Worm (Caenorhabditis elegans) whole organism, young adult: ENCODE results near the gene C16A3.2.
A peak's percentile ranks its signal among the peaks of the same experiment; 100 is the strongest.

ENCODE experiments used
- C06A6.2 ChIP-seq: fragments of 200-800 bp; sonication (Bioruptor generic); conservative IDR thresholded peaks from 2 replicates; pipeline ENCODE4 v1.3.6; 2022; ENCODE audit warnings: missing genetic modification characterization, missing compliant biosample characterization
- D2030.7 ChIP-seq: fragments of 200-800 bp; sonication (Bioruptor generic); IDR thresholded peaks from 2 replicates; pipeline ENCODE4 v1.3.6; 2022; ENCODE audit warnings: missing genetic modification reagents, missing genetic modification characterization, missing compliant biosample characterization
- F33H1.4 ChIP-seq: fragments of 200-800 bp; sonication (Bioruptor generic); IDR thresholded peaks from 2 replicates; pipeline ENCODE4 v1.3.6; 2022; ENCODE audit warnings: missing genetic modification reagents, missing genetic modification characterization, missing compliant biosample characterization
- F37B4.10 ChIP-seq: fragments of 200-800 bp; sonication (Bioruptor generic); IDR thresholded peaks from 2 replicates; pipeline ENCODE4 v1.3.6; 2022; ENCODE audit warnings: missing genetic modification characterization, missing compliant biosample characterization
- F57C9.4 ChIP-seq: sonication (generic microtip); optimal IDR thresholded peaks from 2 replicates; lab custom pipeline; 2017; ENCODE audit warnings: mild to moderate bottlenecking, missing genetic modification characterization, missing compliant biosample characterization
- K11D2.4 ChIP-seq: fragments of 200-800 bp; sonication (Bioruptor generic); IDR thresholded peaks from 2 replicates; pipeline ENCODE4 v1.3.6; 2022; ENCODE audit warnings: missing genetic modification reagents, missing genetic modification characterization, missing compliant biosample characterization
- Y53G8AR.9 ChIP-seq: fragments of 200-800 bp; sonication (Bioruptor generic); conservative IDR thresholded peaks from 2 replicates; pipeline ENCODE4 v1.3.6; 2022; ENCODE audit warnings: missing genetic modification reagents, missing genetic modification characterization, missing compliant biosample characterization
- atf-7 ChIP-seq: sonication (generic microtip); optimal IDR thresholded peaks from 2 replicates; lab custom pipeline; 2017; ENCODE audit warnings: mild to moderate bottlenecking, missing genetic modification characterization, missing compliant biosample characterization
- attf-3 ChIP-seq: fragments of 200-800 bp; sonication (Bioruptor generic); conservative IDR thresholded peaks from 2 replicates; pipeline ENCODE4 v1.3.6; 2022; ENCODE audit warnings: missing genetic modification reagents, missing genetic modification characterization, missing compliant biosample characterization
- cebp-1 ChIP-seq, 2 experiments: fragments of 200-800 bp in 1 of 2; sonication (Bioruptor generic) in 1 of 2; sonication (generic microtip) in 1 of 2; IDR thresholded peaks in 1 of 2; optimal IDR thresholded peaks in 1 of 2; 2 replicates each; pipeline versions ENCODE4 v1.3.6 to Lab custom; 2017 to 2022; ENCODE audit warnings: missing compliant biosample characterization in 2 of 2, missing genetic modification characterization in 2 of 2, mild to moderate bottlenecking in 1 of 2, missing genetic modification reagents in 1 of 2, moderate library complexity in 1 of 2
- ceh-40 ChIP-seq: fragments of 200-800 bp; sonication (Bioruptor generic); IDR thresholded peaks from 2 replicates; pipeline ENCODE4 v1.3.6; 2022; ENCODE audit warnings: missing genetic modification characterization, missing compliant biosample characterization
- ceh-79 ChIP-seq: sonication (generic microtip); optimal IDR thresholded peaks from 2 replicates; lab custom pipeline; 2017; ENCODE audit warnings: mild to moderate bottlenecking, missing genetic modification characterization, missing compliant biosample characterization
- egl-44 ChIP-seq: fragments of 200-800 bp; sonication (Bioruptor generic); IDR thresholded peaks from 2 replicates; pipeline ENCODE4 v1.3.6; 2022; ENCODE audit warnings: missing genetic modification reagents, missing genetic modification characterization, missing compliant biosample characterization
- ets-4 ChIP-seq: fragments of 200-800 bp; sonication (Bioruptor generic); optimal IDR thresholded peaks from 2 replicates; lab custom pipeline; 2018; ENCODE audit warnings: mild to moderate bottlenecking, missing genetic modification characterization, missing compliant biosample characterization
- hmg-1.2 ChIP-seq: fragments of 200-800 bp; sonication (Bioruptor generic); IDR thresholded peaks from 2 replicates; pipeline ENCODE4 v1.3.6; 2022; ENCODE audit warnings: missing genetic modification reagents, missing genetic modification characterization, missing compliant biosample characterization
- let-607 ChIP-seq, 2 experiments: fragments of 200-800 bp in 1 of 2; sonication (Bioruptor generic) in 1 of 2; sonication (generic microtip) in 1 of 2; optimal IDR thresholded peaks; 2 replicates each; lab custom pipeline; 2016 to 2018; ENCODE audit warnings: mild to moderate bottlenecking in 2 of 2, missing compliant biosample characterization in 2 of 2, missing genetic modification characterization in 2 of 2, moderate library complexity in 2 of 2, missing genotype in 1 of 2
- lin-26 ChIP-seq: fragments of 200-800 bp; sonication (Bioruptor generic); IDR thresholded peaks from 2 replicates; pipeline ENCODE4 v1.3.6; 2022; ENCODE audit warnings: missing genetic modification reagents, missing genetic modification characterization, missing compliant biosample characterization
- lin-40 ChIP-seq: sonication (generic microtip); optimal IDR thresholded peaks from 2 replicates; lab custom pipeline; 2016; ENCODE audit warnings: missing genetic modification characterization, mild to moderate bottlenecking, missing compliant biosample characterization, missing genotype, missing genetic modification reagents
- madf-10 ChIP-seq: sonication (generic microtip); optimal IDR thresholded peaks from 2 replicates; lab custom pipeline; 2016; ENCODE audit warnings: mild to moderate bottlenecking, missing genetic modification characterization, missing compliant biosample characterization
- madf-3 ChIP-seq: fragments of 200-800 bp; sonication (Bioruptor generic); IDR thresholded peaks from 2 replicates; pipeline ENCODE4 v1.3.6; 2022; ENCODE audit warnings: missing genetic modification reagents, missing genetic modification characterization, missing compliant biosample characterization
- nfya-1 ChIP-seq: sonication (generic microtip); optimal IDR thresholded peaks from 2 replicates; lab custom pipeline; 2017; ENCODE audit warnings: antibody characterized with exemption, missing compliant biosample characterization, missing genetic modification characterization, borderline replicate concordance; ENCODE audit not compliant: insufficient read depth
- nfya-2 ChIP-seq: fragments of 200-800 bp; sonication (Bioruptor generic); IDR thresholded peaks from 2 replicates; pipeline ENCODE4 v1.3.6; 2022; ENCODE audit warnings: missing genetic modification reagents, missing genetic modification characterization, missing compliant biosample characterization
- nfyb-1 ChIP-seq: fragments of 200-800 bp; sonication (Bioruptor generic); IDR thresholded peaks from 2 replicates; pipeline ENCODE4 v1.3.6; 2022; ENCODE audit warnings: missing genetic modification reagents, missing genetic modification characterization, missing compliant biosample characterization
- nhr-179 ChIP-seq: sonication (generic microtip); optimal IDR thresholded peaks from 2 replicates; lab custom pipeline; 2016; ENCODE audit warnings: mild to moderate bottlenecking, missing genetic modification characterization, missing compliant biosample characterization
- nhr-80 ChIP-seq: sonication (generic microtip); optimal IDR thresholded peaks from 2 replicates; lab custom pipeline; 2016; ENCODE audit warnings: missing genetic modification characterization, missing compliant biosample characterization
- pha-4 ChIP-seq: fragments of 150-350 bp; sonication (generic microtip); optimal IDR thresholded peaks from 2 replicates; lab custom pipeline; 2014; ENCODE audit warnings: missing biosample characterization, missing genetic modification reagents, missing genetic modification characterization
- repo-1 ChIP-seq: sonication (generic microtip); optimal IDR thresholded peaks from 2 replicates; lab custom pipeline; 2017; ENCODE audit warnings: mild to moderate bottlenecking, missing genetic modification characterization, missing compliant biosample characterization
- somi-1 ChIP-seq: fragments of 200-800 bp; sonication (Bioruptor generic); optimal IDR thresholded peaks from 2 replicates; lab custom pipeline; 2018; ENCODE audit warnings: mild to moderate bottlenecking, missing genetic modification characterization, missing compliant biosample characterization
- tbp1 ChIP-seq: fragments of 200-800 bp; sonication (Bioruptor generic); optimal IDR thresholded peaks from 2 replicates; lab custom pipeline; 2018; ENCODE audit warnings: mild to moderate bottlenecking, missing genetic modification characterization, missing compliant biosample characterization
- tlf-1 ChIP-seq: fragments of 200-800 bp; sonication (Bioruptor generic); optimal IDR thresholded peaks from 2 replicates; lab custom pipeline; 2018; ENCODE audit warnings: mild to moderate bottlenecking, missing genetic modification characterization, missing compliant biosample characterization
- zfh-2 ChIP-seq: fragments of 200-800 bp; sonication (Bioruptor generic); conservative IDR thresholded peaks from 2 replicates; pipeline ENCODE4 v1.3.6; 2022; ENCODE audit warnings: missing genetic modification reagents, missing genetic modification characterization, missing compliant biosample characterization
- zim-3 ChIP-seq: sonication (generic microtip); optimal IDR thresholded peaks from 2 replicates; lab custom pipeline; 2017; ENCODE audit warnings: mild to moderate bottlenecking, missing genetic modification characterization, moderate library complexity, missing compliant biosample characterization
- ztf-22 ChIP-seq: fragments of 200-800 bp; sonication (Bioruptor generic); optimal IDR thresholded peaks from 2 replicates; lab custom pipeline; 2018; ENCODE audit warnings: mild to moderate bottlenecking, missing genetic modification characterization, moderate library complexity, missing compliant biosample characterization
- ztf-25 ChIP-seq: fragments of 200-800 bp; sonication (Bioruptor generic); IDR thresholded peaks from 2 replicates; pipeline ENCODE4 v1.3.6; 2022; ENCODE audit warnings: missing genetic modification reagents, missing genetic modification characterization, missing compliant biosample characterization
- ztf-26 ChIP-seq: sonication (generic microtip); optimal IDR thresholded peaks from 2 replicates; lab custom pipeline; 2017; ENCODE audit warnings: missing genetic modification characterization, missing compliant biosample characterization

Gene C16A3.2

DNA sequence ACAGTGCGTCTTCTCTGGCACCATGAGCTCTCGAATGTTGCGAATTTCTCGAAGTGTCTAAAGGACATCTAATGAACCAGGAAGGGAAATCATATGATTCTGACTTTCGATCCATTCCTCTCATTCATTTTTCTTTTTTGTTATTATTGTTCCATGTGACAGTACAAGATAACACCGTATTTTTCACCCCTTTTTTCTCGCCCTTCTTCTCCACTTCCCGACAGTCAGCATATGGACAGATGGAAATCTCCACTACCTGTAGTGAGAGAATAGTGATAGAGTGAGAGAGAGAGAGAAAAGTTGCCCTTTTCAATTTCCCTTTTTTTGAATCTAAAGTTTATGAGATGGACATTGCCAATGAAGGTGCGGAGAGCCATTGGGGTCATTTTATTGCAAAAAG lies 28.8 kb upstream of the C16A3.2 start:
- TF ChIP-seq ztf-26 (tag; lab: Kevin White, UChicago) (peak; percentile 15), cebp-1 (GFP tag; IDR thresholded peaks at IDR 0.05; lab: Robert Waterston, UW) (no peak), cebp-1 (tag; optimal IDR thresholded peaks at IDR 0.05; lab: Kevin White, UChicago) (peak; percentile 3), somi-1 (peak; percentile 0), K11D2.4 (GFP tag; lab: Robert Waterston, UW) (peak; percentile 21; the same call in 1 of the 2 replicates), ceh-79 (peak; percentile 3), nfyb-1 (GFP tag; lab: Robert Waterston, UW) (0 out of 2 replicates have a peak, but pooled peaks have one; percentile 31), zim-3 (tag; lab: Kevin White, UChicago) (no peak), atf-7 (tag; lab: Kevin White, UChicago) (peak; percentile 5), nhr-80 (tag; lab: Kevin White, UChicago) (peak; percentile 20), ztf-22 (GFP tag; lab: Kevin White, UChicago) (no peak)

- TF ChIP-seq ceh-40 (GFP tag; lab: Robert Waterston, UW) (no peak), atf-7 (tag; lab: Kevin White, UChicago) (peak; percentile 47), K11D2.4 (GFP tag; lab: Robert Waterston, UW) (no peak), ets-4 (peak; percentile 41), D2030.7 (GFP tag; lab: Robert Waterston, UW) (no peak), madf-3 (GFP tag; lab: Robert Waterston, UW) (no peak), pha-4 (tag; lab: Kevin White, UChicago) (no peak), Y53G8AR.9 (GFP tag; lab: Robert Waterston, UW) (no peak), nhr-80 (tag; lab: Kevin White, UChicago) (peak; percentile 98), tlf-1 (peak; percentile 11), let-607 (tag; optimal IDR thresholded peaks at IDR 0.05; lab: Kevin White, UChicago) (peak in 1 of 2 experiments; percentile 1), nfyb-1 (GFP tag; lab: Robert Waterston, UW) (0 out of 2 replicates have a peak, but pooled peaks have one; percentile 10), nfya-2 (GFP tag; lab: Robert Waterston, UW) (no peak), ztf-25 (no peak), cebp-1 (GFP tag; IDR thresholded peaks at IDR 0.05; lab: Robert Waterston, UW) (no peak), cebp-1 (tag; optimal IDR thresholded peaks at IDR 0.05; lab: Kevin White, UChicago) (peak; percentile 33), F37B4.10 (GFP tag; lab: Robert Waterston, UW) (no peak), F33H1.4 (GFP tag; lab: Robert Waterston, UW) (no peak), attf-3 (no peak), egl-44 (GFP tag; lab: Robert Waterston, UW) (no peak), C06A6.2 (GFP tag; lab: Robert Waterston, UW) (no peak), tbp1 (peak; percentile 10), hmg-1.2 (GFP tag; lab: Robert Waterston, UW) (peak; percentile 25; the same call in 1 of the 2 replicates), ztf-22 (GFP tag; lab: Kevin White, UChicago) (peak; percentile 37), zfh-2 (GFP tag; lab: Robert Waterston, UW) (no peak), ztf-26 (tag; lab: Kevin White, UChicago) (no peak), madf-10 (tag; lab: Kevin White, UChicago) (peak; percentile 26)
Measured at ce11 chrIII:6361560-6361959, 28.1 kb upstream of the C16A3.2 start.

- TF ChIP-seq ztf-26 (tag; lab: Kevin White, UChicago) (peak; percentile 61), nhr-179 (tag; lab: Kevin White, UChicago) (no peak), somi-1 (peak; percentile 65), lin-26 (GFP tag; lab: Robert Waterston, UW) (0 out of 2 replicates have a peak, but pooled peaks have one; percentile 28), F57C9.4 (no peak), repo-1 (tag; lab: Kevin White, UChicago) (peak; percentile 24), lin-40 (tag; lab: Kevin White, UChicago) (peak; percentile 53), nfya-1 (tag; lab: Kevin White, UChicago) (no peak), nhr-80 (tag; lab: Kevin White, UChicago) (peak; percentile 58)
Measured at ce11 chrIII:6362323-6362922, 27.2 kb upstream of the C16A3.2 start.
